Worm (Caenorhabditis elegans) whole organism, early embryonic: ENCODE data around the gene sdz-24.
"Not testable (repeated sequence)": the region's sequence is repeated elsewhere in the genome, so short reads cannot be mapped to it uniquely, and the experiment has no call there.

Experiments used
- B0310.2 ChIP-seq: sonication (generic microtip); optimal IDR thresholded peaks from 2 replicates; lab custom pipeline; 2016; ENCODE audit warnings: mild to moderate bottlenecking, missing genetic modification characterization, missing compliant biosample characterization
- ceh-36 ChIP-seq: sonication (generic microtip); optimal IDR thresholded peaks from 2 replicates; lab custom pipeline; 2016; ENCODE audit warnings: missing genetic modification characterization, inconsistent platforms, missing compliant biosample characterization
- pes-1 ChIP-seq: fragments of 200-800 bp; sonication (Bioruptor generic); IDR thresholded peaks from 2 replicates; pipeline ENCODE4 v1.3.6; 2022; ENCODE audit warnings: missing genetic modification reagents, missing genetic modification characterization, missing compliant biosample characterization
- tbx-37 ChIP-seq: fragments of 200-800 bp; sonication (Bioruptor generic); conservative IDR thresholded peaks from 2 replicates; pipeline ENCODE4 v1.3.6; 2022; ENCODE audit warnings: missing genetic modification reagents, missing genetic modification characterization, missing compliant biosample characterization

- TF ChIP-seq ceh-36 (tag; lab: Kevin White, UChicago); B0310.2 (tag; lab: Kevin White, UChicago); pes-1 (GFP tag; lab: Robert Waterston, UW): not testable (repeated sequence)
- peak; percentile 53; the same call in 1 of the 2 replicates for TF ChIP-seq tbx-37 (GFP tag; lab: Robert Waterston, UW)
These were observed 36.6 kb downstream of the sdz-24 start for ce11 chrII:695079-695478.
